Fruit fly (Drosophila melanogaster) whole organism, wandering third instar larva: Measurements from ENCODE around the gene CG32270.

ENCODE experiments used
- Abd-B ChIP-seq: fragments of >200 bp; optimal IDR thresholded peaks from 2 replicates; lab custom pipeline; 2017; ENCODE audit warnings: missing biosample characterization, missing genetic modification characterization
- CG32264 ChIP-seq: fragments of 200-800 bp; sonication (Bioruptor generic); optimal IDR thresholded peaks from 2 replicates; lab custom pipeline; 2016; ENCODE audit warnings: missing biosample characterization, missing genetic modification characterization
- CrebA ChIP-seq: fragments of 200-800 bp; sonication (Bioruptor generic); optimal IDR thresholded peaks from 2 replicates; lab custom pipeline; 2016; ENCODE audit warnings: missing biosample characterization, mild to moderate bottlenecking, missing genetic modification characterization, borderline replicate concordance
- Hnf4 ChIP-seq: fragments of 200-800 bp; sonication (Bioruptor generic); optimal IDR thresholded peaks from 2 replicates; lab custom pipeline; 2016; ENCODE audit warnings: missing biosample characterization, mild to moderate bottlenecking, missing genetic modification characterization
- Hr78 ChIP-seq: fragments of >200 bp; optimal IDR thresholded peaks from 2 replicates; lab custom pipeline; 2017; ENCODE audit warnings: missing biosample characterization, missing genetic modification characterization
- OdsH ChIP-seq: fragments of 200-800 bp; sonication (Bioruptor generic); optimal IDR thresholded peaks from 2 replicates; lab custom pipeline; 2016; ENCODE audit warnings: missing biosample characterization, mild to moderate bottlenecking, missing genetic modification characterization
- dsf ChIP-seq: sonication (Bioruptor generic); optimal IDR thresholded peaks from 2 replicates; lab custom pipeline; 2016; ENCODE audit warnings: missing biosample characterization, missing genetic modification characterization, borderline replicate concordance
- lola ChIP-seq: fragments of >200 bp; optimal IDR thresholded peaks from 2 replicates; lab custom pipeline; 2017; ENCODE audit warnings: missing biosample characterization, missing genetic modification characterization
- sage ChIP-seq: fragments of 200-800 bp; sonication (Bioruptor generic); optimal IDR thresholded peaks from 2 replicates; lab custom pipeline; 2016; ENCODE audit warnings: missing biosample characterization, mild to moderate bottlenecking, missing genetic modification characterization
- usp ChIP-seq: fragments of >200 bp; optimal IDR thresholded peaks from 2 replicates; lab custom pipeline; 2017; ENCODE audit warnings: missing biosample characterization, missing genetic modification characterization
- woc ChIP-seq: sonication (Bioruptor generic); optimal IDR thresholded peaks from 2 replicates; lab custom pipeline; 2016; ENCODE audit warnings: missing biosample characterization, mild to moderate bottlenecking, missing genetic modification characterization

DNA sequence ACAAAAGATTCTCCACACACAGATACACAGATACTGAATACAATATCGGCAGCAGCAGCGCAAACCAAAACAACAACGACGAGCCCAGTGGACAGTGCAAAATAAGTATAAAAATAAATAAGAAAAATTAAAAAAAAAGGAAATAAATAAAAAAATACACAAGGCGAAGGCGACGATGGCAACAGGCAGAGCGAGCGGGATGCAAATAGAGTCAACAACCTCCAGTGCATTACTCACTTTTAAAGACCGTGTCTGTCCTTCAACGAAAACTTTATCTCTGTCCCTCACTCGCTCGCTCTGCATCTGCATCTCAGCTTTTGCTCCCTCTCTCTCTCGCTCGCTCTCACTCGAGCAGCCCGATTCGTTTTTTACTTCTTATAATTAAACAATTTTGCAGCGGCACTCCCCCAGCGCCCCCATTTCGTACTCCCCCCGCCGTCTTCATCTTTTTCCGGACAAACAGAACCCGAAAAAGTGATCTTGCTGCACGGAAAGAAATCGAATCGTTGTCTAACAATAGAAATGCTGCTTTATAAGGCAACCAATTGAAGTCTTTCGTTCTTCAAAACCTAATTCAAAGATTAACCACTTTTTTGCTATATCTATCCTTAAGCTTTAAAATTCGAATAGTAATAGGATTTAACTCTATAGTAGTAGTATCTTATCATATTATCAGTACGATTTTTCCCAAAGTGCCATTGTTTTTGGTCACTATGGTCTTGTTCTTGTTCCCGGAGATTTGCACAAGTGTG, 37.8 kb upstream of the CG32270 start:
- TF ChIP-seq lola (GFP tag; lab: Kevin White, UChicago) = no peak
- TF ChIP-seq Hr78 (GFP tag; lab: Kevin White, UChicago) = no peak
- TF ChIP-seq dsf = no peak
- TF ChIP-seq sage (GFP tag; lab: Kevin White, UChicago) = peak; percentile 97
- no peak for TF ChIP-seq Abd-B (GFP tag; lab: Kevin White, UChicago)
- TF ChIP-seq CrebA (GFP tag; lab: Kevin White, UChicago) = peak; percentile 99
- peak; percentile 86 for TF ChIP-seq woc (GFP tag; lab: Kevin White, UChicago)
- TF ChIP-seq Hnf4 (GFP tag; lab: Kevin White, UChicago) = peak; percentile 58
- TF ChIP-seq usp (GFP tag; lab: Kevin White, UChicago) = no peak
- peak; percentile 85 for TF ChIP-seq OdsH (GFP tag; lab: Kevin White, UChicago)
- TF ChIP-seq CG32264 = peak; percentile 82
